Worm (Caenorhabditis elegans): ENCODE data around the gene F33D4.4.

ce11 chrIV:7659481-7659880 lies 47.2 kb downstream of the F33D4.4 start:
- TF ChIP-seq zag-1 (tag; optimal IDR thresholded peaks at IDR 0.05) = no peak
- TF ChIP-seq ceh-16 (tag; optimal IDR thresholded peaks at IDR 0.05) = no peak
- TF ChIP-seq eor-1 (tag; optimal IDR thresholded peaks at IDR 0.05) = no peak

Measured in whole organism, L3 larva.